Fruit fly (Drosophila melanogaster) whole organism, embryonic: ENCODE measurements around the gene CG4607.
A peak's percentile ranks its signal among the peaks of the same experiment; 100 is the strongest.

ENCODE experiments used
- Asciz ChIP-seq: fragments of 200-800 bp; sonication (Bioruptor generic); optimal IDR thresholded peaks from 2 replicates; lab custom pipeline; 2017; ENCODE audit warnings: missing biosample characterization, mild to moderate bottlenecking, missing genetic modification characterization, missing genetic modification reagents
- Atf3 ChIP-seq: fragments of 200-800 bp; sonication (Bioruptor generic); optimal IDR thresholded peaks from 3 replicates; lab custom pipeline; 2016; ENCODE audit warnings: missing biosample characterization, missing genetic modification characterization
- BEAF-32 ChIP-seq: fragments of 200-800 bp; sonication (Bioruptor generic); optimal IDR thresholded peaks from 3 replicates; lab custom pipeline; 2017; ENCODE audit warnings: missing biosample characterization, missing genetic modification characterization, mild to moderate bottlenecking, moderate library complexity, missing genetic modification reagents
- Blimp-1 ChIP-seq: fragments of 200-800 bp; sonication (Bioruptor generic); optimal IDR thresholded peaks from 3 replicates; lab custom pipeline; 2018; ENCODE audit warnings: missing biosample characterization, missing genetic modification characterization, mild to moderate bottlenecking, moderate library complexity, missing genetic modification reagents
- CG1024 ChIP-seq: fragments of 200-800 bp; sonication (Bioruptor generic); IDR thresholded peaks from 2 replicates; pipeline ENCODE4 v1.3.6; 2022; ENCODE audit warnings: missing biosample characterization, missing genetic modification characterization
- CG11398 ChIP-seq: fragments of 200-800 bp; sonication (Bioruptor generic); optimal IDR thresholded peaks from 2 replicates; lab custom pipeline; 2016; ENCODE audit warnings: missing biosample characterization, missing genetic modification characterization
- CG11504 ChIP-seq: fragments of 200-800 bp; sonication (Bioruptor generic); optimal IDR thresholded peaks from 3 replicates; lab custom pipeline; 2019; ENCODE audit warnings: missing biosample characterization, mild to moderate bottlenecking, missing genetic modification characterization, moderate library complexity
- CG12071 ChIP-seq: fragments of 200-800 bp; sonication (Bioruptor generic); optimal IDR thresholded peaks from 3 replicates; lab custom pipeline; 2018; ENCODE audit warnings: missing biosample characterization, mild to moderate bottlenecking, missing genetic modification characterization
- CG15073 ChIP-seq: fragments of 200-800 bp; sonication (Bioruptor generic); optimal IDR thresholded peaks from 2 replicates; lab custom pipeline; 2016; ENCODE audit warnings: missing biosample characterization, missing genetic modification characterization
- CG15601 ChIP-seq: fragments of 200-800 bp; sonication (Bioruptor generic); optimal IDR thresholded peaks from 3 replicates; lab custom pipeline; 2019; ENCODE audit warnings: missing biosample characterization, mild to moderate bottlenecking, missing genetic modification characterization, moderate library complexity
- CG17361 ChIP-seq: fragments of 200-800 bp; sonication (Bioruptor generic); IDR thresholded peaks from 3 replicates; pipeline ENCODE4 v1.3.6; 2022; ENCODE audit warnings: missing biosample characterization, missing genetic modification characterization
- CG18599 ChIP-seq: fragments of 200-800 bp; sonication (Bioruptor generic); optimal IDR thresholded peaks from 3 replicates; lab custom pipeline; 2017; ENCODE audit warnings: missing biosample characterization, missing genetic modification characterization, mild to moderate bottlenecking, moderate library complexity, missing genetic modification reagents
- CG31388 ChIP-seq: fragments of 200-800 bp; sonication (Bioruptor generic); optimal IDR thresholded peaks from 2 replicates; lab custom pipeline; 2016; ENCODE audit warnings: missing biosample characterization, missing genetic modification characterization
- CG4404 ChIP-seq: fragments of 200-800 bp; sonication (Bioruptor generic); IDR thresholded peaks from 2 replicates; pipeline ENCODE4 v1.3.6; 2022; ENCODE audit warnings: missing biosample characterization, missing genetic modification characterization
- CG4617 ChIP-seq: fragments of 200-800 bp; sonication (Bioruptor generic); optimal IDR thresholded peaks from 3 replicates; lab custom pipeline; 2016; ENCODE audit warnings: missing biosample characterization, missing genetic modification characterization, borderline replicate concordance
- CG6175 ChIP-seq: fragments of 200-800 bp; sonication (Bioruptor generic); IDR thresholded peaks from 3 replicates; pipeline ENCODE4 v1.3.6; 2022; ENCODE audit warnings: missing biosample characterization, missing genetic modification characterization
- CG6272 ChIP-seq: fragments of 200-800 bp; sonication (Bioruptor generic); IDR thresholded peaks from 2 replicates; pipeline ENCODE4 v1.3.6; 2022; ENCODE audit warnings: missing biosample characterization, missing genetic modification characterization
- CG6654 ChIP-seq: fragments of 200-800 bp; sonication (Bioruptor generic); optimal IDR thresholded peaks from 2 replicates; lab custom pipeline; 2017; ENCODE audit warnings: missing biosample characterization, mild to moderate bottlenecking, missing genetic modification characterization
- CG8290 ChIP-seq, 3 experiments: fragments of 200-800 bp; sonication (Bioruptor generic); optimal IDR thresholded peaks; 2 replicates each; lab custom pipeline; 2016 to 2019; ENCODE audit warnings: missing biosample characterization in 3 of 3, missing genetic modification characterization in 3 of 3, mild to moderate bottlenecking in 2 of 3, moderate library complexity in 1 of 3
- CG8359 ChIP-seq: fragments of 200-800 bp; sonication (Bioruptor generic); optimal IDR thresholded peaks from 2 replicates; lab custom pipeline; 2017; ENCODE audit warnings: missing biosample characterization, mild to moderate bottlenecking, missing genetic modification characterization, borderline replicate concordance
- CG9215 ChIP-seq: fragments of 200-800 bp; sonication (Bioruptor generic); IDR thresholded peaks from 2 replicates; pipeline ENCODE4 v1.3.6; 2022; ENCODE audit warnings: missing biosample characterization, missing genetic modification characterization
- D ChIP-seq, 2 experiments: fragments of 200-800 bp in 1 of 2; fragments of >200 bp in 1 of 2; sonication (Bioruptor generic) in 1 of 2; optimal IDR thresholded peaks; 2 replicates in 1 of 2; 3 replicates in 1 of 2; lab custom pipeline; 2017; ENCODE audit warnings: mild to moderate bottlenecking in 1 of 2, missing biosample characterization in 1 of 2, missing genetic modification characterization in 1 of 2, missing genetic modification reagents in 1 of 2
- Dp ChIP-seq: fragments of 200-800 bp; sonication (Bioruptor generic); optimal IDR thresholded peaks from 2 replicates; lab custom pipeline; 2018; ENCODE audit warnings: missing biosample characterization, mild to moderate bottlenecking, missing genetic modification characterization, moderate library complexity
- Drgx ChIP-seq: fragments of 200-800 bp; sonication (Bioruptor generic); IDR thresholded peaks from 2 replicates; pipeline ENCODE4 v1.3.6; 2022; ENCODE audit warnings: missing biosample characterization, missing genetic modification characterization
- HmgZ ChIP-seq: fragments of 200-800 bp; sonication (Bioruptor generic); optimal IDR thresholded peaks from 2 replicates; lab custom pipeline; 2018; ENCODE audit warnings: missing biosample characterization, mild to moderate bottlenecking, missing genetic modification characterization
- Hmr ChIP-seq: fragments of 200-800 bp; sonication (Bioruptor generic); optimal IDR thresholded peaks from 3 replicates; lab custom pipeline; 2017; ENCODE audit warnings: mild to moderate bottlenecking, missing biosample characterization, missing genetic modification reagents, missing genetic modification characterization
- Hr3 ChIP-seq: fragments of 200-800 bp; sonication (Bioruptor generic); optimal IDR thresholded peaks from 3 replicates; lab custom pipeline; 2016; ENCODE audit warnings: missing biosample characterization, missing genetic modification characterization
- NK7.1 ChIP-seq: fragments of 200-800 bp; sonication (Bioruptor generic); optimal IDR thresholded peaks from 3 replicates; lab custom pipeline; 2016; ENCODE audit warnings: missing biosample characterization, missing genetic modification characterization
- Neu2 ChIP-seq: fragments of 200-800 bp; sonication (Bioruptor generic); optimal IDR thresholded peaks from 3 replicates; lab custom pipeline; 2016; ENCODE audit warnings: missing biosample characterization, missing genetic modification characterization, borderline replicate concordance
- Nf-YC ChIP-seq: fragments of 200-800 bp; optimal IDR thresholded peaks from 3 replicates; lab custom pipeline; 2019; ENCODE audit warnings: missing biosample characterization, mild to moderate bottlenecking, missing genetic modification characterization, moderate library complexity
- Oaz ChIP-seq: fragments of 200-800 bp; sonication (Bioruptor generic); IDR thresholded peaks from 2 replicates; pipeline ENCODE4 v1.3.6; 2022; ENCODE audit warnings: missing biosample characterization, missing genetic modification characterization
- Sox100B ChIP-seq: fragments of 200-800 bp; sonication (Bioruptor generic); optimal IDR thresholded peaks from 3 replicates; lab custom pipeline; 2018; ENCODE audit warnings: missing biosample characterization, mild to moderate bottlenecking, missing genetic modification characterization
- ara ChIP-seq: fragments of 200-800 bp; sonication (Bioruptor generic); IDR thresholded peaks from 2 replicates; pipeline ENCODE4 v1.3.6; 2022; ENCODE audit warnings: missing biosample characterization, missing genetic modification characterization
- chinmo ChIP-seq: fragments of 200-800 bp; sonication (Bioruptor generic); IDR thresholded peaks from 4 replicates; pipeline ENCODE4 v1.3.6; 2022; ENCODE audit warnings: missing biosample characterization, missing genetic modification characterization; ENCODE audit not compliant: partially characterized antibody
- crol ChIP-seq: fragments of 200-800 bp; sonication (Bioruptor generic); IDR thresholded peaks from 2 replicates; pipeline ENCODE4 v1.3.6; 2022; ENCODE audit warnings: missing biosample characterization, missing genetic modification characterization
- cwo ChIP-seq: fragments of 200-800 bp; sonication (Bioruptor generic); optimal IDR thresholded peaks from 3 replicates; lab custom pipeline; 2017; ENCODE audit warnings: missing biosample characterization, missing genetic modification characterization, mild to moderate bottlenecking, moderate library complexity, missing genetic modification reagents
- dmrt99B ChIP-seq: fragments of 200-800 bp; sonication (Bioruptor generic); optimal IDR thresholded peaks from 2 replicates; lab custom pipeline; 2018; ENCODE audit warnings: missing biosample characterization, mild to moderate bottlenecking, missing genetic modification characterization, moderate library complexity
- fd96Cb ChIP-seq: fragments of 200-800 bp; sonication (Bioruptor generic); optimal IDR thresholded peaks from 2 replicates; lab custom pipeline; 2018; ENCODE audit warnings: missing biosample characterization, mild to moderate bottlenecking, missing genetic modification characterization, moderate library complexity
- hth ChIP-seq: fragments of >200 bp; optimal IDR thresholded peaks from 2 replicates; lab custom pipeline; 2017; ENCODE audit warnings: inconsistent platforms
- insv ChIP-seq, 2 experiments: fragments of 200-800 bp; sonication (Bioruptor generic); optimal IDR thresholded peaks; 3 replicates each; lab custom pipeline; 2016 to 2018; ENCODE audit warnings: missing biosample characterization in 2 of 2, missing genetic modification characterization in 2 of 2
- onecut ChIP-seq: fragments of 200-800 bp; sonication (Bioruptor generic); IDR thresholded peaks from 2 replicates; pipeline ENCODE4 v1.3.6; 2022; ENCODE audit warnings: missing biosample characterization, missing genetic modification characterization
- pzg ChIP-seq: fragments of 200-800 bp; sonication (Bioruptor generic); optimal IDR thresholded peaks from 3 replicates; lab custom pipeline; 2018; ENCODE audit warnings: missing biosample characterization, mild to moderate bottlenecking, missing genetic modification characterization, moderate library complexity
- sens ChIP-seq: fragments of 200-800 bp; sonication (Bioruptor generic); peaks from one replicate; lab custom pipeline; 2016; ENCODE audit warnings: missing biosample characterization, missing genetic modification characterization
- sim ChIP-seq: fragments of 200-800 bp; sonication (Bioruptor generic); IDR thresholded peaks from 2 replicates; pipeline ENCODE4 v1.3.6; 2022; ENCODE audit warnings: missing biosample characterization, missing genetic modification characterization
- sisA ChIP-seq: fragments of 200-800 bp; sonication (Bioruptor generic); IDR thresholded peaks from 2 replicates; pipeline ENCODE4 v1.3.6; 2022; ENCODE audit warnings: missing biosample characterization, missing genetic modification characterization
- sna ChIP-seq: fragments of 200-800 bp; sonication (Bioruptor generic); IDR thresholded peaks from 2 replicates; pipeline ENCODE4 v1.3.6; 2022; ENCODE audit warnings: missing biosample characterization, missing genetic modification characterization; ENCODE audit not compliant: partially characterized antibody
- sob ChIP-seq: fragments of 200-800 bp; sonication (Bioruptor generic); IDR thresholded peaks from 2 replicates; pipeline ENCODE4 v1.3.6; 2022; ENCODE audit warnings: missing biosample characterization, missing genetic modification characterization
- usp ChIP-seq: fragments of >200 bp; optimal IDR thresholded peaks from 2 replicates; lab custom pipeline; 2017; ENCODE audit warnings: missing biosample characterization, missing genetic modification characterization
- vvl ChIP-seq: fragments of 200-800 bp; sonication (Bioruptor generic); IDR thresholded peaks from 2 replicates; pipeline ENCODE4 v1.3.6; 2022; ENCODE audit warnings: missing biosample characterization, missing genetic modification characterization

CG4607 gene

DNA sequence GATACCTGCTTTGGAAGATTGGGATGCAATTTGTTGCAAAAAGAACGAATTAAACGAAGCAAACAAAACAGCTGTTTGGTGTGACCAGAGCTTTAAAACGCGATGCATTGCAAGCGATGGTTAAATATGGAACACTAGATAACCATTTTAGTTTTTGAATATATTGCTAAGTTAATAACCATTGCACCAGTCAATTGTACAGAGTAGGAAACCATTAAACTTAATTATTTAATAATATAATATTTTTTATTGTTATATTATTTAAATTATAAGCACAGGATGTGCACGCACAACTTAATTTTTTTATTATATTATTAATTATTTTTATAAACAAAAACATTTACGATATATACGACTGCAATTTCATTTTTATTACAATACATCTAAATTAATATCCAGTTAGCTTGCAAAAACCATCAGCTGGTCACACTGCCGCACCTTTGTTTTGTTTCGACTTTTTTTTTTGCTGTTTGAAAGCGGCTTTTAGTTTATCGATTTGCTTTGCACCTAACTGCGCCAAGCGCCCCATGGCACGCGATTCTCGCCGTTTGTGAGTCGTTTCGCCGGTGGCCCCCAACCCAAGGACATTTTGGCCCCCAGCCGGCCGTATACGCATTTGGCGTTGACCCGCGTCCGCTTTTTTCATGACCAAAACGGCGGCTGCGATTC, 35.3 kb downstream of the CG4607 start, which contains the start of the genes CG4617 and CG8300 (continued):
- TF ChIP-seq CG12071 (GFP tag; lab: Kevin White, UChicago) (no peak), sim (GFP tag; lab: Robert Waterston, UW) (no peak), ara (0 out of 2 replicates have a peak, but pooled peaks have one; percentile 24), NK7.1 (GFP tag; lab: Kevin White, UChicago) (no peak), Hr3 (GFP tag; lab: Kevin White, UChicago) (peak; percentile 25), CG11504 (tag; lab: Kevin White, UChicago) (peak; percentile 56), CG4404 (GFP tag; lab: Robert Waterston, UW) (0 out of 2 replicates have a peak, but pooled peaks have one; percentile 7), CG4617 (GFP tag; lab: Kevin White, UChicago) (peak; percentile 72), Blimp-1 (GFP tag; lab: Kevin White, UChicago) (no peak), CG31388 (GFP tag; lab: Kevin White, UChicago) (no peak), Dp (GFP tag; lab: Kevin White, UChicago) (peak; percentile 36), HmgZ (tag; lab: Kevin White, UChicago) (no peak), CG6654 (GFP tag; lab: Kevin White, UChicago) (no peak), Asciz (GFP tag; lab: Kevin White, UChicago) (no peak), insv (GFP tag; optimal IDR thresholded peaks at IDR 0.05; lab: Kevin White, UChicago) (peak in 1 of 2 experiments; percentile 10), BEAF-32 (GFP tag; lab: Kevin White, UChicago) (peak; percentile 32), crol (GFP tag; lab: Robert Waterston, UW) (no peak), Nf-YC (tag; lab: Kevin White, UChicago) (peak; percentile 14), CG8290 (GFP tag; optimal IDR thresholded peaks at IDR 0.05; lab: Kevin White, UChicago) (peak; percentile 17), CG8290 (tag; optimal IDR thresholded peaks at IDR 0.05; lab: Kevin White, UChicago) (peak in 1 of 2 experiments; percentile 10), cwo (GFP tag; lab: Kevin White, UChicago) (no peak), CG17361 (GFP tag; lab: Robert Waterston, UW) (peak; percentile 64; the same call in 2 of the 3 replicates), usp (GFP tag; lab: Kevin White, UChicago) (no peak), CG6272 (no peak), pzg (GFP tag; lab: Kevin White, UChicago) (peak; percentile 12), Oaz (GFP tag; lab: Robert Waterston, UW) (no peak), CG11398 (GFP tag; lab: Kevin White, UChicago) (no peak), vvl (GFP tag; lab: Robert Waterston, UW) (no peak), sob (no peak), sens (GFP tag; lab: Kevin White, UChicago) (peak; percentile 49), CG15073 (GFP tag; lab: Kevin White, UChicago) (no peak), CG15601 (tag; lab: Kevin White, UChicago) (peak; percentile 11), Atf3 (no peak), Hmr (GFP tag; lab: Kevin White, UChicago) (peak; percentile 15), CG1024 (no peak), Neu2 (GFP tag; lab: Kevin White, UChicago) (no peak), fd96Cb (no peak), sna (GFP tag; lab: Robert Waterston, UW) (no peak), CG9215 (GFP tag; lab: Robert Waterston, UW) (no peak), D (optimal IDR thresholded peaks at IDR 0.05; lab: Kevin White, UChicago) (no peak), D (GFP tag; optimal IDR thresholded peaks at IDR 0.05; lab: Kevin White, UChicago) (no peak), Sox100B (GFP tag; lab: Kevin White, UChicago) (peak; percentile 37), Drgx (GFP tag; lab: Robert Waterston, UW) (no peak), CG6175 (GFP tag; lab: Robert Waterston, UW) (no peak), dmrt99B (no peak), sisA (GFP tag; lab: Robert Waterston, UW) (no peak), CG8359 (no peak), onecut (peak; percentile 84), CG18599 (GFP tag; lab: Kevin White, UChicago) (peak; percentile 21), hth (lab: Kevin White, UChicago) (no peak), chinmo (GFP tag; lab: Robert Waterston, UW) (no peak)
